Fruit fly (Drosophila melanogaster) whole organism, embryonic: ENCODE measurements around the gene CG14072.

Experiments used
- CG13424 ChIP-seq: fragments of 200-800 bp; sonication (Bioruptor generic); optimal IDR thresholded peaks from 2 replicates; lab custom pipeline; 2019; ENCODE audit warnings: missing biosample characterization, mild to moderate bottlenecking, missing genetic modification characterization, moderate library complexity
- CG17328 ChIP-seq: fragments of 200-800 bp; sonication (Bioruptor generic); IDR thresholded peaks from 2 replicates; pipeline ENCODE4 v1.3.6; 2022; ENCODE audit warnings: missing biosample characterization, missing genetic modification characterization
- CG17568 ChIP-seq: fragments of 200-800 bp; sonication (Bioruptor generic); optimal IDR thresholded peaks from 2 replicates; lab custom pipeline; 2018; ENCODE audit warnings: missing biosample characterization, mild to moderate bottlenecking, missing genetic modification characterization, moderate library complexity
- CG31224 ChIP-seq: fragments of 200-800 bp; sonication (Bioruptor generic); IDR thresholded peaks from 2 replicates; pipeline ENCODE4 v1.3.6; 2022; ENCODE audit warnings: missing biosample characterization, missing genetic modification characterization
- Dip3 ChIP-seq: fragments of 200-800 bp; sonication (Bioruptor generic); optimal IDR thresholded peaks from 3 replicates; lab custom pipeline; 2016; ENCODE audit warnings: missing biosample characterization, missing genetic modification characterization
- HHEX ChIP-seq: fragments of 200-800 bp; sonication (Bioruptor generic); optimal IDR thresholded peaks from 3 replicates; lab custom pipeline; 2017; ENCODE audit warnings: missing biosample characterization, mild to moderate bottlenecking, missing genetic modification characterization, missing genetic modification reagents
- Tbp ChIP-seq: fragments of >200 bp; optimal IDR thresholded peaks from 2 replicates; lab custom pipeline; 2018; ENCODE audit warnings: missing biosample characterization, missing genetic modification characterization
- bbx ChIP-seq: fragments of 200-800 bp; sonication (Bioruptor generic); IDR thresholded peaks from 2 replicates; pipeline ENCODE4 v1.3.6; 2022; ENCODE audit warnings: missing biosample characterization, missing genetic modification characterization; ENCODE audit not compliant: partially characterized antibody
- onecut ChIP-seq: fragments of 200-800 bp; sonication (Bioruptor generic); IDR thresholded peaks from 2 replicates; pipeline ENCODE4 v1.3.6; 2022; ENCODE audit warnings: missing biosample characterization, missing genetic modification characterization
- tup ChIP-seq: fragments of 200-800 bp; sonication (Bioruptor generic); optimal IDR thresholded peaks from 2 replicates; lab custom pipeline; 2016; ENCODE audit warnings: missing biosample characterization, mild to moderate bottlenecking, missing genetic modification characterization, moderate library complexity

DNA sequence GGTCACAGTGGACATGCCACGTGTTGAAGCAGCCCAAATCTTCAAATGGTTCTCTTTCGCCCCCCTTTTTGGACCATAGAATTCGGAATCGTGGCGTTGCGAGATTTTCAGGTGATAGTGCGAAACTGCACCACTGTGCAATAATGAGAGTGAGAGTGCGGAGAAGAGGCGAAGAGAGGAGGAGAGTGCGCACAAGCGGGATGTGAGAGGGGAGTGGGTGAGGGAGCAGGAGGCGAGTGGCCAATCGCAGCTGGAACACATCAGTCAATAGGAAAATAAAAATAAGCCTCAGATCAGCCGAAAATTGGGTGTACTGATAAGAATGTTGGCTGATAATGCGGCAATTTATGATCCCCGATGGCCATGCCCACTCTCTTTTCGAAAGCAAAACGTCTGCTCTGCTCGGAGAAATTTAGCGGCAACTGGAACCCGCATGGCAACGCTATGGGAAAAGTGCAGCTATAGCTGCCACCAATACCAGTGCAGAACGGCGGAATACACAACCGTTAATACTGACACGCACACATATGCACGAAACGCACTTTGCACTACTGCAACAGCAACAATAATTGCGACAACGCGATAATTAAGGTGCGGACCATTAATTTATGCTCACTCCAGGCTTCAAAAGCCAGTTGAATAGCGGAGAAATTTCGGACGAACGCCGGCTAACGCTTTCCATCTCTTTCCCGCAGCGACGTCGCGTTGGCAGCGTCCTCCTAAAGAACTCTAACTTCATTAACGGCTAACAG, 31.0 kb downstream of the CG14072 start:
- TF ChIP-seq CG13424: peak; percentile 1
- 0 out of 2 replicates have a peak, but pooled peaks have one; percentile 32 for TF ChIP-seq CG17328 (GFP tag; lab: Robert Waterston, UW)
- no peak for TF ChIP-seq tup (GFP tag; lab: Kevin White, UChicago)
- no peak for TF ChIP-seq HHEX (GFP tag; lab: Kevin White, UChicago)
- no peak for TF ChIP-seq bbx (GFP tag; lab: Robert Waterston, UW)
- TF ChIP-seq CG17568 (GFP tag; lab: Kevin White, UChicago): no peak
- no peak for TF ChIP-seq onecut (GFP tag; lab: Robert Waterston, UW)
- TF ChIP-seq Tbp (GFP tag; lab: Kevin White, UChicago): no peak
- no peak for TF ChIP-seq Dip3 (GFP tag; lab: Kevin White, UChicago)
- TF ChIP-seq CG31224 (GFP tag; lab: Robert Waterston, UW): no peak
